Worm (Caenorhabditis elegans): ENCODE data around the gene Y41C4A.9.

DNA sequence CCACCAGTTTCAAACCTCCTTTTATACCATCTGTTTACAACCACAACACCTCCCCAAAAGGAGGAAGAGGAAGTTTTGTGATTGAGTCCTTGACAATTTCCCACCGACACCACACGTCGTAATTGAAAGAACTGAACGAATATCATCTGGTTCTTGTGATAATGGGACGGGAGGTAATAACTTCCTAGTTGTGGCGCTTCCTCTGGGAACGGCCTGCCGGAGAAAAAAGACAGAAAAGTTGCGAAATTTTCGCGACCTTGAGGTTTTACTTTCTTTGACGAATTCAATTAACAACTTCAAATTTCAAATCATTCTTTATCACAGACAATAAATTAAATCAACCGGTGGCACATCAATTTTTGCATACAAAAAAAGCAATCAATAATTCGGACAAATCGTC lies 11.8 kb downstream of the Y41C4A.9 start, which contains the start of gene col-96:
- no peak for TF ChIP-seq him-1 (tag; optimal IDR thresholded peaks at IDR 0.05)
- TF ChIP-seq dao-5 (tag; optimal IDR thresholded peaks at IDR 0.05) = no peak
